Worm (Caenorhabditis elegans) whole organism, L4 larva: ENCODE data around the gene srt-11.

Source experiments
- D1046.2 ChIP-seq: fragments of 200-800 bp; sonication (Bioruptor generic); IDR thresholded peaks from 2 replicates; pipeline ENCODE4 v1.3.6; 2022; ENCODE audit warnings: missing genetic modification characterization, missing compliant biosample characterization
- F44E2.7 ChIP-seq: fragments of 200-800 bp; sonication (Bioruptor generic); IDR thresholded peaks from 2 replicates; pipeline ENCODE4 v2.1.2; 2022; ENCODE audit warnings: missing genetic modification characterization, missing compliant biosample characterization
- F49E8.2 ChIP-seq: sonication (generic microtip); optimal IDR thresholded peaks from 2 replicates; lab custom pipeline; 2016; ENCODE audit warnings: missing compliant biosample characterization, mild to moderate bottlenecking, missing genetic modification characterization, borderline replicate concordance
- T20F7.1 ChIP-seq: fragments of 200-800 bp; sonication (Bioruptor generic); optimal IDR thresholded peaks from 2 replicates; lab custom pipeline; 2018; ENCODE audit warnings: mild to moderate bottlenecking, missing genetic modification characterization, missing compliant biosample characterization
- Y48G9A.11 ChIP-seq: fragments of 200-800 bp; sonication (Bioruptor generic); IDR thresholded peaks from 2 replicates; pipeline ENCODE4 v1.3.6; 2022; ENCODE audit warnings: missing genetic modification reagents, missing genetic modification characterization, missing compliant biosample characterization
- Y75B8A.6 ChIP-seq: fragments of 200-800 bp; sonication (Bioruptor generic); IDR thresholded peaks from 2 replicates; pipeline ENCODE4 v1.3.6; 2022; ENCODE audit warnings: missing genetic modification reagents, missing genetic modification characterization, missing compliant biosample characterization
- ZK337.2 ChIP-seq: fragments of 200-800 bp; sonication (Bioruptor generic); IDR thresholded peaks from 2 replicates; pipeline ENCODE4 v1.3.6; 2022; ENCODE audit warnings: missing genetic modification reagents, missing genetic modification characterization, missing compliant biosample characterization
- aha-1 ChIP-seq: fragments of 150-350 bp; peaks from one replicate; lab custom pipeline; 2014; ENCODE audit warnings: missing biosample characterization, missing genetic modification characterization
- attf-4 ChIP-seq: sonication (generic microtip); optimal IDR thresholded peaks from 3 replicates; lab custom pipeline; 2017; ENCODE audit warnings: missing biosample characterization, missing genetic modification characterization
- ces-1 ChIP-seq: fragments of 150-350 bp; sonication (generic microtip); optimal IDR thresholded peaks from 4 replicates; lab custom pipeline; 2014; ENCODE audit warnings: missing biosample characterization, missing genetic modification reagents, missing genetic modification characterization
- ctbp-1 ChIP-seq: fragments of 200-800 bp; sonication (Bioruptor generic); IDR thresholded peaks from 2 replicates; pipeline ENCODE4 v1.3.6; 2022; ENCODE audit warnings: missing genetic modification reagents, missing genetic modification characterization, missing compliant biosample characterization
- daf-16 ChIP-seq, 3 experiments: sonication (generic microtip); optimal IDR thresholded peaks; 2 replicates each; lab custom pipeline; 2016 to 2017; ENCODE audit warnings: missing genetic modification characterization in 3 of 3, missing genetic modification reagents in 3 of 3, mild to moderate bottlenecking in 2 of 3, missing compliant biosample characterization in 2 of 3, missing biosample characterization in 1 of 3, moderate library complexity in 1 of 3
- dmd-6 ChIP-seq: fragments of 200-800 bp; sonication (Bioruptor generic); IDR thresholded peaks from 2 replicates; pipeline ENCODE4 v1.3.6; 2022; ENCODE audit warnings: missing genetic modification reagents, missing genetic modification characterization, missing compliant biosample characterization
- dve-1 ChIP-seq: sonication (generic microtip); optimal IDR thresholded peaks from 2 replicates; lab custom pipeline; 2017; ENCODE audit warnings: antibody characterized with exemption, mild to moderate bottlenecking, missing genetic modification characterization, missing compliant biosample characterization; ENCODE audit not compliant: insufficient read depth
- egl-43 ChIP-seq: fragments of 200-800 bp; sonication (Bioruptor generic); IDR thresholded peaks from 2 replicates; pipeline ENCODE4 v1.3.6; 2022; ENCODE audit warnings: missing genetic modification reagents, missing genetic modification characterization, missing compliant biosample characterization
- fkh-10 ChIP-seq: fragments of 150-350 bp; optimal IDR thresholded peaks from 2 replicates; lab custom pipeline; 2014; ENCODE audit warnings: missing biosample characterization, missing genetic modification reagents, missing genetic modification characterization
- hlh-30 ChIP-seq: sonication (generic microtip); optimal IDR thresholded peaks from 2 replicates; lab custom pipeline; 2017; ENCODE audit warnings: antibody characterized with exemption, mild to moderate bottlenecking, missing genetic modification characterization, missing compliant biosample characterization; ENCODE audit not compliant: insufficient read depth
- hmg-1.1 ChIP-seq: fragments of 200-800 bp; sonication (Bioruptor generic); IDR thresholded peaks from 2 replicates; pipeline ENCODE4 v1.3.6; 2022; ENCODE audit warnings: missing genetic modification reagents, missing genetic modification characterization, missing compliant biosample characterization
- jun-1 ChIP-seq: fragments of 150-350 bp; optimal IDR thresholded peaks from 2 replicates; lab custom pipeline; 2014; ENCODE audit warnings: missing biosample characterization, missing genetic modification reagents, missing genetic modification characterization
- lin-38 ChIP-seq: fragments of 200-800 bp; sonication (Bioruptor generic); IDR thresholded peaks from 2 replicates; pipeline ENCODE4 v1.3.6; 2022; ENCODE audit warnings: missing genetic modification reagents, missing genetic modification characterization, missing compliant biosample characterization
- lin-39 ChIP-seq: fragments of 150-350 bp; optimal IDR thresholded peaks from 2 replicates; lab custom pipeline; 2014; ENCODE audit warnings: missing biosample characterization, missing genetic modification reagents, missing genetic modification characterization
- lsy-2 ChIP-seq, 2 experiments: fragments of 150-350 bp in 1 of 2; sonication (generic microtip) in 1 of 2; optimal IDR thresholded peaks; 2 replicates each; lab custom pipeline; 2014 to 2017; ENCODE audit warnings: missing biosample characterization in 2 of 2, missing genetic modification characterization in 2 of 2
- madf-5 ChIP-seq, 2 experiments: fragments of 200-800 bp; sonication (Bioruptor generic); IDR thresholded peaks; 2 replicates each; pipeline ENCODE4 v1.3.6; 2022; ENCODE audit warnings: missing compliant biosample characterization in 2 of 2, missing genetic modification characterization in 2 of 2
- mdl-1 ChIP-seq, 2 experiments: fragments of 150-350 bp in 1 of 2; sonication (generic microtip) in 1 of 2; optimal IDR thresholded peaks; 2 replicates each; lab custom pipeline; 2014 to 2017; ENCODE audit warnings: missing biosample characterization in 2 of 2, missing genetic modification characterization in 2 of 2
- mdt-29 ChIP-seq: fragments of 200-800 bp; sonication (Bioruptor generic); IDR thresholded peaks from 2 replicates; pipeline ENCODE4 v1.3.6; 2022; ENCODE audit warnings: missing genetic modification reagents, missing genetic modification characterization, missing compliant biosample characterization
- mep-1 ChIP-seq: fragments of 150-350 bp; sonication (generic microtip); optimal IDR thresholded peaks from 3 replicates; lab custom pipeline; 2014; ENCODE audit warnings: missing biosample characterization, missing genetic modification characterization
- mes-2 ChIP-seq: sonication (generic microtip); optimal IDR thresholded peaks from 2 replicates; lab custom pipeline; 2016; ENCODE audit warnings: missing genotype, mild to moderate bottlenecking, missing genetic modification characterization, missing compliant biosample characterization; ENCODE audit not compliant: poor library complexity, severe bottlenecking
- mxl-3 ChIP-seq: fragments of 200-800 bp; sonication (Bioruptor generic); optimal IDR thresholded peaks from 2 replicates; lab custom pipeline; 2018; ENCODE audit warnings: mild to moderate bottlenecking, missing genetic modification characterization, missing compliant biosample characterization
- nhr-11 ChIP-seq: fragments of 150-350 bp; optimal IDR thresholded peaks from 2 replicates; lab custom pipeline; 2014; ENCODE audit warnings: missing biosample characterization, missing genetic modification characterization
- nhr-111 ChIP-seq: fragments of 200-800 bp; sonication (Bioruptor generic); optimal IDR thresholded peaks from 2 replicates; lab custom pipeline; 2018; ENCODE audit warnings: mild to moderate bottlenecking, missing genetic modification characterization, missing compliant biosample characterization
- nhr-28 ChIP-seq: fragments of 150-350 bp; optimal IDR thresholded peaks from 2 replicates; lab custom pipeline; 2014; ENCODE audit warnings: missing biosample characterization, missing genetic modification characterization
- nhr-48 ChIP-seq: sonication (generic microtip); optimal IDR thresholded peaks from 2 replicates; lab custom pipeline; 2016; ENCODE audit warnings: mild to moderate bottlenecking, missing genetic modification characterization, missing compliant biosample characterization
- nhr-6 ChIP-seq: fragments of 150-350 bp; optimal IDR thresholded peaks from 2 replicates; lab custom pipeline; 2014; ENCODE audit warnings: missing biosample characterization, missing genetic modification characterization
- nhr-76 ChIP-seq: fragments of 150-350 bp; optimal IDR thresholded peaks from 2 replicates; lab custom pipeline; 2014; ENCODE audit warnings: missing biosample characterization, missing genetic modification characterization
- nhr-77 ChIP-seq: fragments of 150-350 bp; optimal IDR thresholded peaks from 2 replicates; lab custom pipeline; 2014; ENCODE audit warnings: missing biosample characterization, missing genetic modification characterization
- pha-4 ChIP-seq, 2 experiments: fragments of 150-350 bp in 1 of 2; fragments of 200-800 bp in 1 of 2; sonication (Bioruptor generic) in 1 of 2; IDR thresholded peaks in 1 of 2; optimal IDR thresholded peaks in 1 of 2; 2 replicates each; pipeline versions ENCODE4 v1.3.6 to Lab custom; 2014 to 2022; ENCODE audit warnings: missing genetic modification characterization in 2 of 2, missing genetic modification reagents in 2 of 2, missing biosample characterization in 1 of 2, missing compliant biosample characterization in 1 of 2
- pqm-1 ChIP-seq: sonication (generic microtip); optimal IDR thresholded peaks from 2 replicates; lab custom pipeline; 2017; ENCODE audit warnings: missing biosample characterization, missing genetic modification characterization
- rbr-2 ChIP-seq: sonication (generic microtip); optimal IDR thresholded peaks from 2 replicates; lab custom pipeline; 2016; ENCODE audit warnings: missing genotype, missing genetic modification characterization, missing compliant biosample characterization
- saeg-2 ChIP-seq: fragments of 200-800 bp; sonication (Bioruptor generic); IDR thresholded peaks from 2 replicates; pipeline ENCODE4 v1.3.6; 2022; ENCODE audit warnings: missing genetic modification reagents, missing genetic modification characterization, missing compliant biosample characterization
- sdz-12 ChIP-seq: fragments of 200-800 bp; sonication (Bioruptor generic); optimal IDR thresholded peaks from 2 replicates; lab custom pipeline; 2018; ENCODE audit warnings: mild to moderate bottlenecking, missing genetic modification characterization, missing compliant biosample characterization
- snpc-1.2 ChIP-seq: fragments of 200-800 bp; sonication (Bioruptor generic); IDR thresholded peaks from 2 replicates; pipeline ENCODE4 v1.3.6; 2022; ENCODE audit warnings: missing genetic modification reagents, missing genetic modification characterization, missing compliant biosample characterization
- spr-1 ChIP-seq: sonication (generic microtip); optimal IDR thresholded peaks from 2 replicates; lab custom pipeline; 2016; ENCODE audit warnings: mild to moderate bottlenecking, missing genetic modification characterization, missing compliant biosample characterization
- unc-39 ChIP-seq: sonication (generic microtip); optimal IDR thresholded peaks from 2 replicates; lab custom pipeline; 2017; ENCODE audit warnings: missing biosample characterization, missing genetic modification characterization
- ztf-11 ChIP-seq: fragments of 150-350 bp; optimal IDR thresholded peaks from 2 replicates; lab custom pipeline; 2014; ENCODE audit warnings: missing biosample characterization, missing genetic modification characterization
- ztf-7 ChIP-seq: fragments of 150-350 bp; optimal IDR thresholded peaks from 2 replicates; lab custom pipeline; 2014; ENCODE audit warnings: missing biosample characterization, missing genetic modification characterization

srt-11 gene

ce11 chrII:14804259-14804899 is 1.4 kb upstream of the srt-11 start, which contains the start of gene W01D2.3 (continued):
- TF ChIP-seq ctbp-1, result peak; percentile 78
- TF ChIP-seq spr-1 (tag; lab: Kevin White, UChicago), result peak; percentile 94
- peak; percentile 71; the same call in 1 of the 2 replicates for TF ChIP-seq D1046.2 (GFP tag; lab: Robert Waterston, UW)
- peak; percentile 93 for TF ChIP-seq nhr-111 (GFP tag; lab: Kevin White, UChicago)
- TF ChIP-seq sdz-12, result no peak
- peak; percentile 67 for TF ChIP-seq egl-43
- TF ChIP-seq nhr-28 (tag; lab: Kevin White, UChicago), result peak; percentile 1
- TF ChIP-seq mdl-1 (tag; optimal IDR thresholded peaks at IDR 0.05; lab: Kevin White, UChicago), result no peak
- no peak for TF ChIP-seq unc-39 (tag; lab: Kevin White, UChicago)
- peak; percentile 60 for TF ChIP-seq ztf-7 (tag; lab: Kevin White, UChicago)
- TF ChIP-seq ZK337.2 (GFP tag; lab: Robert Waterston, UW), result peak; percentile 61; the same call in 1 of the 2 replicates
- TF ChIP-seq pqm-1, result no peak
- TF ChIP-seq nhr-76 (tag; lab: Kevin White, UChicago), result no peak
- TF ChIP-seq pha-4 (GFP tag; IDR thresholded peaks at IDR 0.05; lab: Robert Waterston, UW), result peak; percentile 83
- no peak for TF ChIP-seq pha-4 (tag; optimal IDR thresholded peaks at IDR 0.05; lab: Kevin White, UChicago)
- peak; percentile 46 for TF ChIP-seq nhr-6
- TF ChIP-seq saeg-2 (GFP tag; lab: Robert Waterston, UW), result peak; percentile 71; the same call in 1 of the 2 replicates
- no peak for TF ChIP-seq attf-4 (tag; lab: Kevin White, UChicago)
- no peak for TF ChIP-seq F44E2.7 (GFP tag; lab: Robert Waterston, UW)
- TF ChIP-seq dve-1 (tag; lab: Kevin White, UChicago), result peak; percentile 95
- peak; percentile 69 for TF ChIP-seq Y48G9A.11
- peak; percentile 80 for TF ChIP-seq mep-1 (tag; lab: Kevin White, UChicago)
- TF ChIP-seq rbr-2, result peak; percentile 81
- TF ChIP-seq ztf-11 (tag; lab: Kevin White, UChicago), result no peak
- TF ChIP-seq dmd-6, result peak; percentile 65
- TF ChIP-seq lin-38 (GFP tag; lab: Robert Waterston, UW), result peak; percentile 79
- peak; percentile 78 for TF ChIP-seq nhr-48
- peak; percentile 21 for TF ChIP-seq F49E8.2 (tag; lab: Kevin White, UChicago)

- TF ChIP-seq egl-43, result no peak
- TF ChIP-seq T20F7.1 (GFP tag; lab: Kevin White, UChicago), result no peak
These were observed 2.9 kb downstream of the srt-11 start, which contains the start of gene W01D2.6 for ce11 chrII:14808686-14809085. Gene W01D2.6 (plus strand): TSS chrII:14808986.

ce11 chrII:14810609-14811008 is 4.8 kb downstream of the srt-11 start:
- TF ChIP-seq rbr-2, result peak; percentile 28
- TF ChIP-seq snpc-1.2 (GFP tag; lab: Robert Waterston, UW), result no peak
- no peak for TF ChIP-seq ztf-11 (tag; lab: Kevin White, UChicago)
- TF ChIP-seq lin-38 (GFP tag; lab: Robert Waterston, UW), result no peak
- no peak for TF ChIP-seq dmd-6
- no peak for TF ChIP-seq Y75B8A.6 (GFP tag; lab: Robert Waterston, UW)
- TF ChIP-seq madf-5 (GFP tag; IDR thresholded peaks at IDR 0.05; lab: Robert Waterston, UW), result no peak
- peak; percentile 33; the same call in 1 of the 2 replicates for TF ChIP-seq hmg-1.1 (GFP tag; lab: Robert Waterston, UW)
- peak; percentile 29 for TF ChIP-seq fkh-10
- peak; percentile 6 for TF ChIP-seq hlh-30
- no peak for TF ChIP-seq ces-1 (GFP tag; lab: Kevin White, UChicago)
- peak in 1 of 2 experiments; percentile 38 for TF ChIP-seq lsy-2 (tag; optimal IDR thresholded peaks at IDR 0.05; lab: Kevin White, UChicago)
- no peak for TF ChIP-seq daf-16 (GFP tag; optimal IDR thresholded peaks at IDR 0.05; lab: Kevin White, UChicago)
- TF ChIP-seq daf-16 (tag; optimal IDR thresholded peaks at IDR 0.05; lab: Kevin White, UChicago), result no peak
- TF ChIP-seq mes-2 (tag; lab: Kevin White, UChicago), result peak; percentile 13
- peak; percentile 36 for TF ChIP-seq mep-1 (tag; lab: Kevin White, UChicago)
- no peak for TF ChIP-seq lin-39
- TF ChIP-seq nhr-11 (tag; lab: Kevin White, UChicago), result peak; percentile 3
- TF ChIP-seq unc-39 (tag; lab: Kevin White, UChicago), result no peak
- TF ChIP-seq pha-4 (GFP tag; IDR thresholded peaks at IDR 0.05; lab: Robert Waterston, UW), result no peak
- peak; percentile 52 for TF ChIP-seq pha-4 (tag; optimal IDR thresholded peaks at IDR 0.05; lab: Kevin White, UChicago)
- peak; percentile 26 for TF ChIP-seq nhr-77 (tag; lab: Kevin White, UChicago)
- TF ChIP-seq mdt-29 (GFP tag; lab: Robert Waterston, UW), result no peak
- peak; percentile 27 for TF ChIP-seq aha-1 (tag; lab: Kevin White, UChicago)
- TF ChIP-seq jun-1 (tag; lab: Kevin White, UChicago), result no peak
- TF ChIP-seq mxl-3 (GFP tag; lab: Kevin White, UChicago), result no peak
